Worm (Caenorhabditis elegans): ENCODE data around the gene T23C6.4.

DNA sequence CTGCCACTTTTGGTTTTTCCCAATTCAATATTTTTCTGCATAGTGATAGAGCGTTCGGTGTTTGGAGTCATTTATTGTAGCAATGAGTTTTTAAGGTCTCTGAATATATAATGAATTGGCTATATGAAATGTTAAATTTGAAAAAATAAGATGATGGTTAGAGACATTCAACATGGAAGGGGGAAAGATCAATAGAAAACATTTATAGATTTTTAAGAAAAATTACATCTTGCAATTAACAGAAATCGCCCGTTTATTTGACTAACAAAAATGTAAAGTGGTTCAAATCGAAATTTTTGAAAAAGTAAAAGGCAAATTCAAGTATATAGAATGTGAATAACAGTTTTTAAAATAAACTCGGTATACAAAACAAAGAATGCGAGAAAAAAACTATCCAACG, 39.2 kb downstream of the T23C6.4 start, which contains the start of gene lido-5:
- TF ChIP-seq pqm-1 (tag; optimal IDR thresholded peaks at IDR 0.05) (no peak), K02D7.2 (tag; optimal IDR thresholded peaks at IDR 0.05) (no peak), mec-3 (tag; optimal IDR thresholded peaks at IDR 0.05; ENCODE audit: borderline replicate concordance) (no peak), ztf-16 (tag; optimal IDR thresholded peaks at IDR 0.05) (no peak), ref-2 (tag; optimal IDR thresholded peaks at IDR 0.05) (no peak), hlh-8 (tag; optimal IDR thresholded peaks at IDR 0.05) (no peak), zip-5 (tag; optimal IDR thresholded peaks at IDR 0.05) (no peak), hlh-30 (tag; optimal IDR thresholded peaks at IDR 0.05; ENCODE audit: insufficient read depth) (no peak), dmd-4 (tag; optimal IDR thresholded peaks at IDR 0.05; ENCODE audit: borderline replicate concordance) (no peak), npax-4 (tag; optimal IDR thresholded peaks at IDR 0.05) (no peak), C38D4.7 (GFP tag; optimal IDR thresholded peaks at IDR 0.05) (no peak), ceh-9 (tag; optimal IDR thresholded peaks at IDR 0.05) (no peak)

Data from whole organism, late embryonic.